Worm (Caenorhabditis elegans) whole organism, L1 larva: ENCODE measurements around the gene Y82E9BR.19.

ENCODE experiments used
- egl-13 ChIP-seq: sonication (generic microtip); optimal IDR thresholded peaks from 2 replicates; lab custom pipeline; 2016; ENCODE audit warnings: missing genotype, missing genetic modification reagents, missing genetic modification characterization, missing compliant biosample characterization
- fkh-10 ChIP-seq: sonication (generic microtip); optimal IDR thresholded peaks from 2 replicates; lab custom pipeline; 2017; ENCODE audit warnings: missing biosample characterization, missing genetic modification reagents, missing genetic modification characterization
- mdl-1 ChIP-seq, 2 experiments: fragments of 150-350 bp; optimal IDR thresholded peaks; 2 replicates each; lab custom pipeline; 2014 to 2017; ENCODE audit warnings: missing biosample characterization in 2 of 2, missing genetic modification characterization in 2 of 2, inconsistent platforms in 1 of 2
- nhr-12 ChIP-seq: sonication (generic microtip); optimal IDR thresholded peaks from 2 replicates; lab custom pipeline; 2017; ENCODE audit warnings: missing biosample characterization, missing genetic modification characterization
- nhr-20 ChIP-seq: sonication (generic microtip); optimal IDR thresholded peaks from 2 replicates; lab custom pipeline; 2016; ENCODE audit warnings: mild to moderate bottlenecking, missing genetic modification characterization, missing compliant biosample characterization
- rnt-1 ChIP-seq: sonication (generic microtip); optimal IDR thresholded peaks from 2 replicates; lab custom pipeline; 2016; ENCODE audit warnings: mild to moderate bottlenecking, missing genetic modification characterization, moderate library complexity, missing compliant biosample characterization
- zag-1 ChIP-seq: fragments of 150-350 bp; optimal IDR thresholded peaks from 2 replicates; lab custom pipeline; 2014; ENCODE audit warnings: missing biosample characterization, missing genetic modification characterization

DNA sequence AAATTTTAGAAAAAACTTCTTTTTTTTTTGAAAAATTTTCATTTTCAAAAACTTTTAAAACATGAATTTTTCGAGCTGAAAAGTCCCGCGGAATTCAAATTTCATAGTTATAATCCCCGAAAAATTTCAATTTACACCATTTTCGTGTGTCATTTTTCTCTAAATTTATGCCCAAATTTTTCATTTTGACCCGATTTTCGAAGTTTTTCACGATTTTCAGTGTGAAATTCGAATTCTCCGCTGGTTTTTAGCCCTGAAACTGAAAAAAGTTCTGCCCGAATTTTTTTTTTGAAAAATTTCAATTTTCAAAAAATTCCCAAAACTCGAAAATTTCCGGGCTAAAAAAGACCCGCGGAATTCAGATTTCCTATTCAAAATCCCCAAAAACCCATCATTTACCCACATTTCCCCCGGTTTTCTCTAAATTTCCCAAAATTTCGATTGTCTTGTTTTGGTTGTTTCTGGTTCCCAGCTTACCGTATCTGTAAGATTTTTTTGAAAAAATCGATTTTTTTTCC lies 13.7 kb upstream of the Y82E9BR.19 start:
- TF ChIP-seq zag-1 (tag; lab: Kevin White, UChicago) = no peak
- no peak for TF ChIP-seq fkh-10 (GFP tag; lab: Kevin White, UChicago)
- no peak for TF ChIP-seq egl-13 (tag; lab: Kevin White, UChicago)
- TF ChIP-seq nhr-12 (tag; lab: Kevin White, UChicago) = no peak
- no peak for TF ChIP-seq nhr-20 (tag; lab: Kevin White, UChicago)
- no peak for TF ChIP-seq rnt-1 (tag; lab: Kevin White, UChicago)
- TF ChIP-seq mdl-1 (tag; optimal IDR thresholded peaks at IDR 0.05; lab: Kevin White, UChicago) = no peak
